Worm (Caenorhabditis elegans) whole organism, L1 larva: ENCODE measurements around the gene Y37E11B.5.

ENCODE experiments used
- ceh-90 ChIP-seq: sonication (generic microtip); optimal IDR thresholded peaks from 2 replicates; lab custom pipeline; 2016; ENCODE audit warnings: missing genetic modification characterization, missing compliant biosample characterization
- dpl-1 ChIP-seq, 3 experiments: fragments of 150-350 bp in 2 of 3; sonication (generic microtip) in 1 of 3; optimal IDR thresholded peaks; 2 replicates each; lab custom pipeline; 2014 to 2017; ENCODE audit warnings: missing biosample characterization in 3 of 3, missing genetic modification characterization in 3 of 3, missing genetic modification reagents in 3 of 3
- jun-1 ChIP-seq: fragments of 150-350 bp; optimal IDR thresholded peaks from 2 replicates; lab custom pipeline; 2014; ENCODE audit warnings: missing biosample characterization, missing genetic modification reagents, missing genetic modification characterization
- mef-2 ChIP-seq: fragments of 150-350 bp; optimal IDR thresholded peaks from 2 replicates; lab custom pipeline; 2014; ENCODE audit warnings: missing biosample characterization, missing genetic modification characterization
- nhr-11 ChIP-seq: fragments of 150-350 bp; optimal IDR thresholded peaks from 2 replicates; lab custom pipeline; 2014; ENCODE audit warnings: missing biosample characterization, missing genetic modification characterization
- nhr-28 ChIP-seq: fragments of 150-350 bp; optimal IDR thresholded peaks from 2 replicates; lab custom pipeline; 2014; ENCODE audit warnings: missing biosample characterization, missing genetic modification characterization
- nhr-76 ChIP-seq: sonication (generic microtip); optimal IDR thresholded peaks from 2 replicates; lab custom pipeline; 2017; ENCODE audit warnings: missing biosample characterization, missing genetic modification characterization
- nhr-84 ChIP-seq: sonication (generic microtip); optimal IDR thresholded peaks from 2 replicates; lab custom pipeline; 2017; ENCODE audit warnings: missing biosample characterization, missing genetic modification characterization
- rnt-1 ChIP-seq: sonication (generic microtip); optimal IDR thresholded peaks from 2 replicates; lab custom pipeline; 2016; ENCODE audit warnings: mild to moderate bottlenecking, missing genetic modification characterization, moderate library complexity, missing compliant biosample characterization
- tlp-1 ChIP-seq: fragments of 150-350 bp; optimal IDR thresholded peaks from 2 replicates; lab custom pipeline; 2014; ENCODE audit warnings: missing biosample characterization, missing genetic modification characterization
- unc-86 ChIP-seq: sonication (generic microtip); optimal IDR thresholded peaks from 2 replicates; lab custom pipeline; 2016; ENCODE audit warnings: missing genetic modification characterization, missing compliant biosample characterization
- ztf-11 ChIP-seq, 2 experiments: sonication (generic microtip); optimal IDR thresholded peaks; 2 replicates each; lab custom pipeline; 2016 to 2017; ENCODE audit warnings: missing genetic modification characterization in 2 of 2, missing biosample characterization in 1 of 2, missing compliant biosample characterization in 1 of 2

ce11 chrIV:3610987-3611386, 12.6 kb upstream of the Y37E11B.5 start:
- no peak for TF ChIP-seq rnt-1 (tag; lab: Kevin White, UChicago)
- TF ChIP-seq tlp-1: no peak
- no peak for TF ChIP-seq nhr-84 (tag; lab: Kevin White, UChicago)
- no peak for TF ChIP-seq nhr-28 (tag; lab: Kevin White, UChicago)
- no peak for TF ChIP-seq unc-86 (tag; lab: Kevin White, UChicago)
- TF ChIP-seq dpl-1 (GFP tag; optimal IDR thresholded peaks at IDR 0.05; lab: Kevin White, UChicago): no peak
- no peak for TF ChIP-seq nhr-11 (tag; lab: Kevin White, UChicago)
- no peak for TF ChIP-seq mef-2
- no peak for TF ChIP-seq ztf-11 (tag; optimal IDR thresholded peaks at IDR 0.05; lab: Kevin White, UChicago)
- TF ChIP-seq nhr-76 (tag; lab: Kevin White, UChicago): no peak
- no peak for TF ChIP-seq ceh-90 (tag; lab: Kevin White, UChicago)
- TF ChIP-seq jun-1 (tag; lab: Kevin White, UChicago): no peak
